Fruit fly (Drosophila melanogaster) whole organism: ENCODE results near the gene mgr.

Experiments
- CG8478 ChIP-seq: fragments of >200 bp; optimal IDR thresholded peaks from 2 replicates; lab custom pipeline; 2018; ENCODE audit warnings: inconsistent platforms
- Dll ChIP-seq: fragments of >200 bp; optimal IDR thresholded peaks from 2 replicates; lab custom pipeline; 2017
- EcR ChIP-seq, 2 experiments: fragments of >200 bp; optimal IDR thresholded peaks; 2 replicates each; lab custom pipeline; 2017; ENCODE audit warnings: missing biosample characterization in 2 of 2, missing genetic modification characterization in 2 of 2, missing genetic modification reagents in 2 of 2
- pan ChIP-seq: fragments of >200 bp; optimal IDR thresholded peaks from 2 replicates; lab custom pipeline; 2017
- psq ChIP-seq: fragments of >200 bp; optimal IDR thresholded peaks from 2 replicates; lab custom pipeline; 2017
- usp ChIP-seq: fragments of >200 bp; optimal IDR thresholded peaks from 2 replicates; lab custom pipeline; 2017; ENCODE audit warnings: missing biosample characterization, missing genetic modification characterization, mixed read lengths

DNA sequence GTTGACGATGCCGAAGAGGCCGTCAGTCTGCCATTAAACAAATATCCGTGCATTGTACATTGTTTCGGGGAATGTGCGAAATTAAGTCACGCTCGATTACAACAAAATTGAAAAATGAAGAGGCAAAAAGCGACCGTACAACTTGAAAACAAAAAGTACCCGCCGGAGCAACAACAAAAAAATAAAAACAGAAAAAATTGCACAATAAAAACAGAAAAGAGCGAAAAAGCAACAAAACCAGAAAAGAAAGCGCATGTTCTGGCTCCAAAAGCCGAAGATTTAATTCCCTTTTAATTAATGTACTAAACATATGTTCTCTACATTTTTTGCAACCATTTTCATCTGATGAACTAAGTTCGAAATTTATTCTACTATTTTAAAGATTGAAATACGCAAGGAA, 46.9 kb upstream of the mgr start:
- TF ChIP-seq pan (lab: Kevin White, UChicago) = no peak
- TF ChIP-seq usp = no peak
- no peak for TF ChIP-seq psq
- no peak for TF ChIP-seq CG8478
- TF ChIP-seq EcR (GFP tag; optimal IDR thresholded peaks at IDR 0.05; lab: Kevin White, UChicago) = no peak
- TF ChIP-seq Dll (lab: Kevin White, UChicago) = no peak
